Worm (Caenorhabditis elegans) whole organism, early embryonic: Measurements from ENCODE around the gene pho-6.

Experiments
- B0310.2 ChIP-seq: sonication (generic microtip); optimal IDR thresholded peaks from 2 replicates; lab custom pipeline; 2016; ENCODE audit warnings: mild to moderate bottlenecking, missing genetic modification characterization, missing compliant biosample characterization
- F13C5.2 ChIP-seq: sonication (generic microtip); optimal IDR thresholded peaks from 2 replicates; lab custom pipeline; 2017; ENCODE audit warnings: mild to moderate bottlenecking, missing genetic modification characterization, inconsistent platforms, missing compliant biosample characterization
- aly-1 ChIP-seq: sonication (generic microtip); optimal IDR thresholded peaks from 2 replicates; lab custom pipeline; 2016; ENCODE audit warnings: missing genetic modification characterization, missing compliant biosample characterization
- ama-1 ChIP-seq: fragments of 150-350 bp; optimal IDR thresholded peaks from 2 replicates; lab custom pipeline; 2014
- ceh-13 ChIP-seq: fragments of 200-800 bp; sonication (Bioruptor generic); optimal IDR thresholded peaks from 2 replicates; lab custom pipeline; 2018; ENCODE audit warnings: mild to moderate bottlenecking, missing genetic modification characterization, missing compliant biosample characterization
- ceh-36 ChIP-seq: sonication (generic microtip); optimal IDR thresholded peaks from 2 replicates; lab custom pipeline; 2016; ENCODE audit warnings: missing genetic modification characterization, inconsistent platforms, missing compliant biosample characterization
- ets-7 ChIP-seq: sonication (generic microtip); optimal IDR thresholded peaks from 2 replicates; lab custom pipeline; 2016; ENCODE audit warnings: missing genotype, missing genetic modification characterization, missing compliant biosample characterization
- flt-1 ChIP-seq: fragments of 200-800 bp; sonication (Bioruptor generic); IDR thresholded peaks from 2 replicates; pipeline ENCODE4 v1.3.6; 2022; ENCODE audit warnings: missing genetic modification characterization, missing compliant biosample characterization
- hmbx-1 ChIP-seq: sonication (generic microtip); optimal IDR thresholded peaks from 2 replicates; lab custom pipeline; 2016; ENCODE audit warnings: mild to moderate bottlenecking, missing genetic modification characterization, missing compliant biosample characterization
- hmg-4 ChIP-seq: fragments of 200-800 bp; sonication (Bioruptor generic); optimal IDR thresholded peaks from 2 replicates; lab custom pipeline; 2018; ENCODE audit warnings: mild to moderate bottlenecking, missing genetic modification characterization, missing compliant biosample characterization
- hnd-1 ChIP-seq: sonication (generic microtip); optimal IDR thresholded peaks from 2 replicates; lab custom pipeline; 2016; ENCODE audit warnings: missing genetic modification characterization, missing compliant biosample characterization
- pes-1 ChIP-seq: fragments of 200-800 bp; sonication (Bioruptor generic); IDR thresholded peaks from 2 replicates; pipeline ENCODE4 v1.3.6; 2022; ENCODE audit warnings: missing genetic modification reagents, missing genetic modification characterization, missing compliant biosample characterization
- scrt-1 ChIP-seq: fragments of 200-800 bp; sonication (Bioruptor generic); IDR thresholded peaks from 2 replicates; pipeline ENCODE4 v1.3.6; 2022; ENCODE audit warnings: missing genetic modification characterization, missing compliant biosample characterization
- sea-1 ChIP-seq: fragments of 200-800 bp; sonication (Bioruptor generic); conservative IDR thresholded peaks from 2 replicates; pipeline ENCODE4 v1.3.6; 2022; ENCODE audit warnings: missing genetic modification characterization, missing compliant biosample characterization
- tbx-11 ChIP-seq: fragments of 200-800 bp; sonication (Bioruptor generic); IDR thresholded peaks from 2 replicates; pipeline ENCODE4 v1.3.6; 2022; ENCODE audit warnings: missing genetic modification characterization, missing compliant biosample characterization
- tbx-37 ChIP-seq: fragments of 200-800 bp; sonication (Bioruptor generic); conservative IDR thresholded peaks from 2 replicates; pipeline ENCODE4 v1.3.6; 2022; ENCODE audit warnings: missing genetic modification reagents, missing genetic modification characterization, missing compliant biosample characterization
- tra-4 ChIP-seq: sonication (generic microtip); optimal IDR thresholded peaks from 2 replicates; lab custom pipeline; 2017; ENCODE audit warnings: missing genetic modification characterization, missing compliant biosample characterization

Gene pho-6

ce11 chrV:8370705-8371104 lies 23.6 kb downstream of the pho-6 start, which contains the start of gene gpa-2:
Gene gpa-2 (plus strand): TSS chrV:8371005.
- no peak for TF ChIP-seq F13C5.2 (tag; lab: Kevin White, UChicago)
- no peak for TF ChIP-seq hnd-1 (tag; lab: Kevin White, UChicago)
- no peak for TF ChIP-seq ama-1 (lab: Kevin White, UChicago)
- TF ChIP-seq tbx-11 (GFP tag; lab: Robert Waterston, UW) = no peak
- TF ChIP-seq pes-1 (GFP tag; lab: Robert Waterston, UW) = no peak
- no peak for TF ChIP-seq hmbx-1 (tag; lab: Kevin White, UChicago)
- TF ChIP-seq sea-1 (GFP tag; lab: Robert Waterston, UW) = no peak
- no peak for TF ChIP-seq scrt-1
- TF ChIP-seq ceh-36 (tag; lab: Kevin White, UChicago) = no peak
- TF ChIP-seq aly-1 (tag; lab: Kevin White, UChicago) = no peak
- no peak for TF ChIP-seq tra-4 (tag; lab: Kevin White, UChicago)
- TF ChIP-seq hmg-4 = no peak
- no peak for TF ChIP-seq ets-7

ce11 chrV:8359792-8360191 lies 34.5 kb downstream of the pho-6 start, which contains the start of gene F38E1.6:
Gene F38E1.6 (plus strand): TSS chrV:8360092.
- TF ChIP-seq ceh-13 (no peak), aly-1 (tag; lab: Kevin White, UChicago) (no peak), tbx-11 (GFP tag; lab: Robert Waterston, UW) (no peak), hmbx-1 (tag; lab: Kevin White, UChicago) (no peak), tbx-37 (GFP tag; lab: Robert Waterston, UW) (no peak), hnd-1 (tag; lab: Kevin White, UChicago) (no peak), ceh-36 (tag; lab: Kevin White, UChicago) (no peak), ama-1 (lab: Kevin White, UChicago) (no peak), tra-4 (tag; lab: Kevin White, UChicago) (no peak), flt-1 (GFP tag; lab: Robert Waterston, UW) (no peak), scrt-1 (no peak), F13C5.2 (tag; lab: Kevin White, UChicago) (no peak), hmg-4 (no peak), ets-7 (no peak), pes-1 (GFP tag; lab: Robert Waterston, UW) (no peak), sea-1 (GFP tag; lab: Robert Waterston, UW) (no peak), B0310.2 (tag; lab: Kevin White, UChicago) (no peak)

DNA sequence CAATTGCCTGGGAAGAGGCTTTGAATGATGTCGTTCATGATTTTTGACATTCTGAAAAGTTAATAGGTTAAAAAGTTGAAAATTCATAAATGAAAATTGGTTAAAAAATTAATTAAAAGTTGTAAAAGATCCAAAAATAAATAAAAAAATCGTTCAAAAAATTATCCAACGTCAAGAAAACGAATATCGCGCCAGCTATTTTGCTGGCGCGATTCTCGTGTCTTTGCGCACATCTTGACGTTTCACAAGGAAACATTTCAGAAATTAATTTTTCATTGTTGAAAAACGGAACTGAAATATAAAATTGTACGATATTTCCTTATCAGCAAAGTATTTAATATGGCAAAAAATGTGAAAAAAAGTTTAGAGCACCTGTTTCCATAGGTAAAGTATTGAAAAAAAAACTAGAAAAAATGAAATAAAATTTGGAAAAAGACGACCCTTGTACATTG lies 35.1 kb downstream of the pho-6 start, which contains the start of gene mpdu-1:
Gene mpdu-1, minus strand, starts transcription at position 51 of the 452 bp plus-strand sequence.
- TF ChIP-seq F13C5.2 (tag; lab: Kevin White, UChicago) (no peak), tra-4 (tag; lab: Kevin White, UChicago) (no peak), hmbx-1 (tag; lab: Kevin White, UChicago) (no peak), pes-1 (GFP tag; lab: Robert Waterston, UW) (no peak), ceh-36 (tag; lab: Kevin White, UChicago) (no peak), tbx-11 (GFP tag; lab: Robert Waterston, UW) (no peak), ama-1 (lab: Kevin White, UChicago) (no peak)

DNA sequence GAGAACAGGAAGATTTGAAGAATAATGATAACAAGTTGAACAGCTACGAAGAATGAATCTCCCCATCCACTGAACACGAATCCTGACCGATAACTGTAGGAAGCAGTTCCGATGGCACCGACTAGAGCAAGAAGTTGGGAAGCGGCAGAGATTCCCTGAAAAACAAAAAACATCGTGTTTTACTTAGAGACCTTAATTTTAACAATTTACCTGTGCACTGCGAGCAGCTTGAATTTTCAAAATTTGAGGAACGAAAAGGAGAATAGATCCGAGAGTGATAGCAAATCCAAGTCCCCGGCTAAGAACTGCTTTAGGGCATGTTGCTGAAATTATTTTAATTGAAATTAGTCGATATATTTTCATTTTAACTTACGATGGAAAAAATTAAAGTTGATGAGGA lies 35.6 kb downstream of the pho-6 start:
- TF ChIP-seq pes-1 (GFP tag; lab: Robert Waterston, UW) = no peak
- TF ChIP-seq aly-1 (tag; lab: Kevin White, UChicago) = no peak

DNA sequence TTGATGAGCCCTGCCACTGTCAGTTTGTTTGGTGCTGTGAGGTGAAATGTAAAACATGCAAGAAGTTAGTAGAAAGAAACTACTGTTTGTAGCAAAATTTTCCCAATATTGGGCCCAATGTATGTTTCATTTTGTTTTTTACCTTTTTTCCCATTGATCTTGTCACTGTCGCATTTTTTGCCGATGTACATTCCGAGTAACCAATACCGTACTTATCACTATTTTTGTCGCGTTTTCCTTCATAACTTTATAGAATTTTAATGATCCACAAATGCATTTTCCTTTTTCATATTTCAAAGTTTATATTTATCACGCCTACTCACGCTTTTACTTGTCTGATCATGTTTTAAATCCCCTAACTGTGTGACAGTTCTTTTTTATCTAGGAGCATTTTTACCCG lies 36.5 kb downstream of the pho-6 start:
- TF ChIP-seq flt-1 (GFP tag; lab: Robert Waterston, UW) (no peak), ama-1 (lab: Kevin White, UChicago) (no peak), F13C5.2 (tag; lab: Kevin White, UChicago) (no peak), hmg-4 (no peak), scrt-1 (no peak), pes-1 (GFP tag; lab: Robert Waterston, UW) (no peak), B0310.2 (tag; lab: Kevin White, UChicago) (no peak)

ce11 chrV:8355435-8356212 lies 38.6 kb downstream of the pho-6 start, which contains the start of gene mom-2:
Gene mom-2 (plus strand): TSS chrV:8355988.
- TF ChIP-seq hnd-1 (tag; lab: Kevin White, UChicago) (no peak), scrt-1 (no peak), flt-1 (GFP tag; lab: Robert Waterston, UW) (no peak), sea-1 (GFP tag; lab: Robert Waterston, UW) (no peak), pes-1 (GFP tag; lab: Robert Waterston, UW) (no peak), ceh-13 (no peak), tbx-11 (GFP tag; lab: Robert Waterston, UW) (no peak), tbx-37 (GFP tag; lab: Robert Waterston, UW) (no peak)

DNA sequence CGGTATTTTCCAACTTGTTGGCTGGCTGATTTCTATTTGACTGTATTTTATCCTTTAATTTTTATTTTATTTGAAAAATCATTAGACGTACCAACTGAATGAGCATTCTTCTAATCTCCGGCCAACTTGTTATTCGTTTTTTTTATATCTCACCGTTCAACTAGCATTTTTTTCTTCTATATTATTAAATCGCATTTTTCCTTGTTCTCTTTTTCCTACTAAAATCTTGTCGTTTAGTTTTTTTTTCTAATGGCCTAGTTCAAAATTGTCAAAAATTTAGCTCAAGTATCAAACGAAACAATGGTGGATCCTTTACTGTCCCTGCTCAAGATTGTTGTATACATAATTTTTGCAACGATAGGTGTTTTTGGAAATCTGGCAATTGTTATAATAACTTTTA lies 42.9 kb downstream of the pho-6 start, which contains the start of gene srsx-22:
Gene srsx-22, plus strand, starts transcription at position 301 of the 400 bp plus-strand sequence.
- TF ChIP-seq ama-1 (lab: Kevin White, UChicago) (no peak), tbx-37 (GFP tag; lab: Robert Waterston, UW) (no peak), sea-1 (GFP tag; lab: Robert Waterston, UW) (no peak), F13C5.2 (tag; lab: Kevin White, UChicago) (no peak), flt-1 (GFP tag; lab: Robert Waterston, UW) (no peak), aly-1 (tag; lab: Kevin White, UChicago) (no peak), ceh-36 (tag; lab: Kevin White, UChicago) (no peak), tbx-11 (GFP tag; lab: Robert Waterston, UW) (no peak), hmbx-1 (tag; lab: Kevin White, UChicago) (no peak), ets-7 (no peak)
